Fruit fly (Drosophila melanogaster): ENCODE results near the gene CG6276.

The CG6276 gene

dm6 chr3R:15286024-15286692 lies 33.7 kb downstream of the CG6276 start:
- TF ChIP-seq D1 (tag; optimal IDR thresholded peaks at IDR 0.05) (peak; percentile 2), CG8301 (tag; optimal IDR thresholded peaks at IDR 0.05) (no peak)

dm6 chr3R:15282982-15283809 lies 36.7 kb downstream of the CG6276 start:
- TF ChIP-seq CG15710 (tag; optimal IDR thresholded peaks at IDR 0.05) (no peak), EcR (GFP tag; optimal IDR thresholded peaks at IDR 0.05) (peak; percentile 60), CG14655 (GFP tag; optimal IDR thresholded peaks at IDR 0.05) (no peak), CG34367 (tag; optimal IDR thresholded peaks at IDR 0.05) (no peak), D1 (tag; optimal IDR thresholded peaks at IDR 0.05) (no peak)

dm6 chr3R:15282326-15282725 lies 37.5 kb downstream of the CG6276 start:
- TF ChIP-seq CG8301 (tag; optimal IDR thresholded peaks at IDR 0.05), result no peak
- no peak for TF ChIP-seq Snoo (tag; optimal IDR thresholded peaks at IDR 0.05)
- no peak for TF ChIP-seq CG17806 (tag; optimal IDR thresholded peaks at IDR 0.05)
- TF ChIP-seq CG34367 (tag; optimal IDR thresholded peaks at IDR 0.05), result no peak
- TF ChIP-seq CG12605 (GFP tag; IDR thresholded peaks at IDR 0.05), result no peak
- no peak for TF ChIP-seq CG15710 (tag; optimal IDR thresholded peaks at IDR 0.05)
- no peak for TF ChIP-seq rn (GFP tag; IDR thresholded peaks at IDR 0.05)
- TF ChIP-seq Pif1B (GFP tag; optimal IDR thresholded peaks at IDR 0.05), result no peak

dm6 chr3R:15281335-15281963 lies 38.4 kb downstream of the CG6276 start:
- TF ChIP-seq CG15710 (tag; optimal IDR thresholded peaks at IDR 0.05), result no peak
- TF ChIP-seq CG13204 (GFP tag; optimal IDR thresholded peaks at IDR 0.05), result no peak
- no peak for TF ChIP-seq CG34367 (tag; optimal IDR thresholded peaks at IDR 0.05)
- TF ChIP-seq CG12605 (GFP tag; IDR thresholded peaks at IDR 0.05), result no peak
- no peak for TF ChIP-seq rn (GFP tag; IDR thresholded peaks at IDR 0.05)
- TF ChIP-seq Pif1A (GFP tag; optimal IDR thresholded peaks at IDR 0.05), result no peak
- TF ChIP-seq CG9948 (tag; optimal IDR thresholded peaks at IDR 0.05), result no peak
- no peak for TF ChIP-seq Snoo (tag; optimal IDR thresholded peaks at IDR 0.05)
- TF ChIP-seq D1 (tag; optimal IDR thresholded peaks at IDR 0.05), result no peak
- no peak for TF ChIP-seq gl (tag; optimal IDR thresholded peaks at IDR 0.05)
- no peak for TF ChIP-seq CG32121 (GFP tag; IDR thresholded peaks at IDR 0.05)
- TF ChIP-seq Ets98B (GFP tag; IDR thresholded peaks at IDR 0.05), result no peak
- no peak for TF ChIP-seq CG14655 (GFP tag; optimal IDR thresholded peaks at IDR 0.05)
- TF ChIP-seq EcR (GFP tag; optimal IDR thresholded peaks at IDR 0.05), result no peak
- TF ChIP-seq fd96Ca (GFP tag; IDR thresholded peaks at IDR 0.05), result no peak
- TF ChIP-seq CG8301 (tag; optimal IDR thresholded peaks at IDR 0.05), result no peak

dm6 chr3R:15280619-15281334 lies 39.1 kb downstream of the CG6276 start:
- TF ChIP-seq CG34367 (tag; optimal IDR thresholded peaks at IDR 0.05) (no peak), CG17806 (tag; optimal IDR thresholded peaks at IDR 0.05) (peak; percentile 24), Pif1A (GFP tag; optimal IDR thresholded peaks at IDR 0.05) (peak; percentile 40), CG15710 (tag; optimal IDR thresholded peaks at IDR 0.05) (peak; percentile 33), Ets98B (GFP tag; IDR thresholded peaks at IDR 0.05) (no peak), CG9948 (tag; optimal IDR thresholded peaks at IDR 0.05) (peak; percentile 42), Pif1B (GFP tag; optimal IDR thresholded peaks at IDR 0.05) (peak; percentile 43), CG13204 (GFP tag; optimal IDR thresholded peaks at IDR 0.05) (no peak), EcR (GFP tag; optimal IDR thresholded peaks at IDR 0.05) (no peak), CG14655 (GFP tag; optimal IDR thresholded peaks at IDR 0.05) (peak; percentile 81), CG12605 (GFP tag; IDR thresholded peaks at IDR 0.05) (no peak), gl (tag; optimal IDR thresholded peaks at IDR 0.05) (no peak), rn (GFP tag; IDR thresholded peaks at IDR 0.05) (no peak), CG8159 (tag; optimal IDR thresholded peaks at IDR 0.05) (peak; percentile 54), CG32121 (GFP tag; IDR thresholded peaks at IDR 0.05) (no peak), fd96Ca (GFP tag; IDR thresholded peaks at IDR 0.05) (no peak), CG8301 (tag; optimal IDR thresholded peaks at IDR 0.05) (peak; percentile 57), CG4496 (GFP tag; IDR thresholded peaks at IDR 0.05) (0 out of 3 replicates have a peak, but pooled peaks have one; percentile 25), Snoo (tag; optimal IDR thresholded peaks at IDR 0.05) (peak; percentile 74), CG10348 (GFP tag; IDR thresholded peaks at IDR 0.05) (no peak), D1 (tag; optimal IDR thresholded peaks at IDR 0.05) (no peak)

Data from whole organism, pupa.